Fruit fly (Drosophila melanogaster): ENCODE measurements around the gene CG43102.

DNA sequence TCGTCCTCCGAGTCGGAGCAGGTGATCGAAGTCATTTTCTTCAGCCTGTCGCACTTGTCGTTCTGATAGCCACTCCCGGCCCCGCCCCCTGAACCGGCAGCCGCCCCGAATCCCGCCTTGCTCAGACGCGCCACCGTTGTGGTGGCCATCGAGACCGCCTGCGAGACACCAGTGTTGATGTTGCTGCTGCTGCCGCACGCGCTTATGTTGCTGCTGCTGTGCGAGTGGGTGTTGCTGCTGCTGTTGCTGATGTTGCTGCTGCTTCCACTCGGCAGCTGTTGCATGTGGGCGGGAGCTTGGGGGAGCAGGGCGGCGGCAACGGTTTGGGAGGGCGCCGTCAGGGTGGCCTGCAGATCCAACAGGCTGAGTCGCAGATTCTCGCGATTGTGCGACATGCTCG is 20.4 kb downstream of the CG43102 start:
- TF ChIP-seq CG8478 (optimal IDR thresholded peaks at IDR 0.05) (no peak), CTCF (optimal IDR thresholded peaks at IDR 0.05) (no peak)

Measured in S2 (cell line).